Worm (Caenorhabditis elegans): ENCODE measurements around the gene mec-1.

Gene mec-1

DNA sequence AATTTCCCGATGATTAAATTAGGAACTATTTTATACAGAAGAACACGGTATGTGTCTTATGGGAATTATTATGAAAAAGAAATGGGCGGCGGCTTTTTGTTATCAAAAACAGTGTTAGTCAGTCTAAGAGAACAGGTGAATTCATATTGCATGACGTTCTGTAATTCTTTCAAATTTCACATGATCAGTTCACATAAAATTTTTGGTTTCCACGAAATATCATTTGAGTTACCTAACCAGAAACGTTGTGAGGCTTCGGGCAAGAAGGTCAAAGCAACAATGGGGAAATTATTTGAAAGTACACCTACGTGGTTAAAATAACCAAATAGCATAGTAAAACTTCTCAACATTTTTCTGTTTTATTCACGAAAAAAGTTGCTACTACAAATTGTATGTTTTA, 20.5 kb upstream of the mec-1 start, which contains the start of gene Y57E12B.10:
Gene Y57E12B.10 (minus strand): TSS at position 101 of the 400 bp plus-strand sequence.
- TF ChIP-seq ets-7 (tag; optimal IDR thresholded peaks at IDR 0.05): no peak
- no peak for TF ChIP-seq tra-4 (tag; optimal IDR thresholded peaks at IDR 0.05)
- TF ChIP-seq sea-1 (GFP tag; conservative IDR thresholded peaks at IDR 0.05): no peak
- no peak for TF ChIP-seq ama-1 (optimal IDR thresholded peaks at IDR 0.05)
- no peak for TF ChIP-seq ceh-13 (GFP tag; optimal IDR thresholded peaks at IDR 0.05)
- TF ChIP-seq tbx-37 (GFP tag; conservative IDR thresholded peaks at IDR 0.05): no peak
- TF ChIP-seq hmbx-1 (tag; optimal IDR thresholded peaks at IDR 0.05): no peak
- no peak for TF ChIP-seq flt-1 (GFP tag; IDR thresholded peaks at IDR 0.05)
- no peak for TF ChIP-seq pes-1 (GFP tag; IDR thresholded peaks at IDR 0.05)
- TF ChIP-seq tbx-11 (GFP tag; IDR thresholded peaks at IDR 0.05): no peak
- TF ChIP-seq hnd-1 (tag; optimal IDR thresholded peaks at IDR 0.05): no peak
- no peak for TF ChIP-seq scrt-1 (GFP tag; IDR thresholded peaks at IDR 0.05)
- TF ChIP-seq B0310.2 (tag; optimal IDR thresholded peaks at IDR 0.05): no peak

DNA sequence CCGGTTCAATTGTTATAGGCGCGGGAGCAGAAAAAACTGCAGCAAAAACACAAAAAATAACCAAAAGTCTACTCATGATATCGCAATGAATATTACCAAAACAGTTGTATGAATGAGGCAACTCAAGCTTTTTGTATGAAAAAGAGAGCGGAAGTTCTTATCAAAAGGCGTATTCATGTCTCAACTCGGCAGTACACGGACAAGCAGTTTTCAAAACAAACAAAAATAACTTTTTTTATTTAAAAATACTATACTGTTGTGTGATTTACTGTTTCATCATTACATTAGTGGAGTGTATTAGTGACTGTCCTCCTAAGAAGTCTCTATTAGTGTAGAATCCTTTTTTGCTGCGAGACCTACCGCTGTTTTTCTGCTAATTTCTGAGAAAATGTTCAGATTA, 8.9 kb upstream of the mec-1 start, which contains the start of gene Y57E12B.4:
Gene Y57E12B.4 (minus strand): TSS at position 101 of the 400 bp plus-strand sequence.
- no peak for TF ChIP-seq sea-1 (GFP tag; conservative IDR thresholded peaks at IDR 0.05)
- no peak for TF ChIP-seq tbx-11 (GFP tag; IDR thresholded peaks at IDR 0.05)
- TF ChIP-seq aly-1 (tag; optimal IDR thresholded peaks at IDR 0.05): no peak
- no peak for TF ChIP-seq ceh-13 (GFP tag; optimal IDR thresholded peaks at IDR 0.05)
- TF ChIP-seq tbx-37 (GFP tag; conservative IDR thresholded peaks at IDR 0.05): no peak
- TF ChIP-seq flt-1 (GFP tag; IDR thresholded peaks at IDR 0.05): no peak
- no peak for TF ChIP-seq hmg-4 (GFP tag; optimal IDR thresholded peaks at IDR 0.05)
- TF ChIP-seq tra-4 (tag; optimal IDR thresholded peaks at IDR 0.05): no peak
- no peak for TF ChIP-seq ama-1 (optimal IDR thresholded peaks at IDR 0.05)
- TF ChIP-seq scrt-1 (GFP tag; IDR thresholded peaks at IDR 0.05): no peak
- no peak for TF ChIP-seq F13C5.2 (tag; optimal IDR thresholded peaks at IDR 0.05)
- TF ChIP-seq pes-1 (GFP tag; IDR thresholded peaks at IDR 0.05): no peak
- no peak for TF ChIP-seq ets-7 (tag; optimal IDR thresholded peaks at IDR 0.05)
- TF ChIP-seq ceh-36 (tag; optimal IDR thresholded peaks at IDR 0.05): no peak
- no peak for TF ChIP-seq hmbx-1 (tag; optimal IDR thresholded peaks at IDR 0.05)

ce11 chrV:6948225-6948624, 8.1 kb upstream of the mec-1 start, which contains the start of gene Y57E12B.1:
TSS of gene Y57E12B.1 (plus strand) at chrV:6948525.
- no peak for TF ChIP-seq ceh-13 (GFP tag; optimal IDR thresholded peaks at IDR 0.05)
- no peak for TF ChIP-seq tra-4 (tag; optimal IDR thresholded peaks at IDR 0.05)
- no peak for TF ChIP-seq pes-1 (GFP tag; IDR thresholded peaks at IDR 0.05)
- no peak for TF ChIP-seq scrt-1 (GFP tag; IDR thresholded peaks at IDR 0.05)
- no peak for TF ChIP-seq tbx-11 (GFP tag; IDR thresholded peaks at IDR 0.05)
- TF ChIP-seq flt-1 (GFP tag; IDR thresholded peaks at IDR 0.05): no peak
- no peak for TF ChIP-seq tbx-37 (GFP tag; conservative IDR thresholded peaks at IDR 0.05)
- no peak for TF ChIP-seq ets-7 (tag; optimal IDR thresholded peaks at IDR 0.05)
- no peak for TF ChIP-seq hnd-1 (tag; optimal IDR thresholded peaks at IDR 0.05)
- no peak for TF ChIP-seq hmg-4 (GFP tag; optimal IDR thresholded peaks at IDR 0.05)
- TF ChIP-seq sea-1 (GFP tag; conservative IDR thresholded peaks at IDR 0.05): no peak
- no peak for TF ChIP-seq ama-1 (optimal IDR thresholded peaks at IDR 0.05)
- no peak for TF ChIP-seq hmbx-1 (tag; optimal IDR thresholded peaks at IDR 0.05)
- no peak for TF ChIP-seq ceh-36 (tag; optimal IDR thresholded peaks at IDR 0.05)
- no peak for TF ChIP-seq F13C5.2 (tag; optimal IDR thresholded peaks at IDR 0.05)
- TF ChIP-seq aly-1 (tag; optimal IDR thresholded peaks at IDR 0.05): no peak
- no peak for TF ChIP-seq B0310.2 (tag; optimal IDR thresholded peaks at IDR 0.05)

- TF ChIP-seq tra-4 (tag; optimal IDR thresholded peaks at IDR 0.05) (no peak), B0310.2 (tag; optimal IDR thresholded peaks at IDR 0.05) (no peak), F13C5.2 (tag; optimal IDR thresholded peaks at IDR 0.05) (no peak), ama-1 (optimal IDR thresholded peaks at IDR 0.05) (no peak), aly-1 (tag; optimal IDR thresholded peaks at IDR 0.05) (no peak), tbx-37 (GFP tag; conservative IDR thresholded peaks at IDR 0.05) (no peak), scrt-1 (GFP tag; IDR thresholded peaks at IDR 0.05) (no peak), sea-1 (GFP tag; conservative IDR thresholded peaks at IDR 0.05) (no peak)
Measured at ce11 chrV:6949770-6950169, 6.6 kb upstream of the mec-1 start, which contains the start of gene Y57E12B.11. TSS of gene Y57E12B.11 (minus strand) at chrV:6949870.

DNA sequence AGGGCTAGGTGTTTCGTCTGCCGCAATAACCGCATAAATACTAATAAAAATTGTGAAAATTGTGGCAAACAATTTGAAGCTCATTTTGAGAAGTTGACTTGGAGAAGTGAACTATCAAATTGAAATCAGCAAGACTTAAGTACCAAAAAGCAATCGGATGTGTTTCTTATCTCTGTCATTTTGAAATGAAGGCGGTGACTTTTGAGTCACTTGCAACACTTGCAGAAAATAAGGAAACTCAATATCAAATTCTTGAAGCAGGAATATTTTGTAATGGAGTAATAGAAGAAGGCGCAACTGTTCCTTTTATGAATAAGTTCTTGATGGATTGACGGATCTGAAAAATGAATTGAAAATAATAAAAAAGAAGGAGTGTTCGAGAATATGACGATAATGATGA, 5.0 kb upstream of the mec-1 start, which contains the start of gene T07H8.11:
Gene T07H8.11 (minus strand): TSS at position 101 of the 400 bp plus-strand sequence.
- no peak for TF ChIP-seq flt-1 (GFP tag; IDR thresholded peaks at IDR 0.05)
- no peak for TF ChIP-seq pes-1 (GFP tag; IDR thresholded peaks at IDR 0.05)
- no peak for TF ChIP-seq aly-1 (tag; optimal IDR thresholded peaks at IDR 0.05)
- no peak for TF ChIP-seq tbx-11 (GFP tag; IDR thresholded peaks at IDR 0.05)

- TF ChIP-seq hmg-4 (GFP tag; optimal IDR thresholded peaks at IDR 0.05) (no peak), ets-7 (tag; optimal IDR thresholded peaks at IDR 0.05) (no peak), hnd-1 (tag; optimal IDR thresholded peaks at IDR 0.05) (no peak), B0310.2 (tag; optimal IDR thresholded peaks at IDR 0.05) (no peak), sea-1 (GFP tag; conservative IDR thresholded peaks at IDR 0.05) (no peak), scrt-1 (GFP tag; IDR thresholded peaks at IDR 0.05) (no peak), pes-1 (GFP tag; IDR thresholded peaks at IDR 0.05) (no peak), tra-4 (tag; optimal IDR thresholded peaks at IDR 0.05) (no peak)
Measured at ce11 chrV:6953797-6954196, 2.5 kb upstream of the mec-1 start, which contains the start of gene srg-31. TSS of gene srg-31 (minus strand) at chrV:6953897.

DNA sequence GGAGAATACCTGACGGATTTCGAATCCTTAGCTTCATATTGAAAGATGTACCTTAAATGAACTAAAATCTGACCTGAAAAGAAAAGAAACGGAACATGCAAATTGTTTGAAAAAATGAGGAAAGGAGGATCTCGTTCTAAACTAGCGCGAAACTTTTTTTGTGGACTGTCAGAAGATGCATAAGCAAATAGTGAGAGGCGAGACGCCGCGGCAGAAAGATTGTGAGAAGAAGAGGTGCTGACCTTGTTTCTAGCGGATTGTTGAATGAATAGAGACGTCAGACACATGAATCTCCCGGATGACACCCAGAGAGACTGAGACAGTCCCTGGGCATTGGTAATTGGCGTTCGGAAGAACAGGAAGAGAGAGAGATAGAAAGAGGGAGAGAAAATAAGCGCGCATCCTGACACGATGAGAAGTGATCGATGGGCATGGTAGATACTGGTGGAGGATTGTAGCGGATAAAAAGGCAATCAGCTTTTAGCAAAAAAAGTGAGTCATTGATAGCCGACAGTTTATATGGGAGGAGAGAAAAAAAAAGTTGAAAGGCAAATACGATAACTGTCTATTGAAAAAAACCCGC, 13.7 kb downstream of the mec-1 start, which contains the start of gene ptr-15:
Gene ptr-15 (minus strand): TSS at position 51 of the 583 bp plus-strand sequence.
- no peak for TF ChIP-seq ceh-36 (tag; optimal IDR thresholded peaks at IDR 0.05)
- no peak for TF ChIP-seq F13C5.2 (tag; optimal IDR thresholded peaks at IDR 0.05)

DNA sequence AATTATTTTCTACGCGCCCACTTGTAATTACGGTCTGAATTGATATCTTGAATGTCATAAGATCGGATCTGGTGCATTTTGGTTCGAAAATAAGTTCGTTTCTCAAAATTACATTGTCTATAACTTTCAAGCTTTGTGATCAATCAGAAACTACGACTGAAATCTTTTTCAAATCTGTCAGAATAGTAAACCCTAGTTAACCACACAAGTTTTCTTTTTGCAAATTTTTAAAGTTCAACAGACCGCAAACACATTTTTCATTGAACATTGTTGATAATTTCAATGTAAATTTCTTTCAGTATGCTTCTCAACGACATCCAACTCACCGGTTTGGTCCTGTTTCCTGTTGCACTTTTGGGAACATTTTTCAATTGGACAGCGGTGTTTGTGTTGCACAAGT, 15.2 kb downstream of the mec-1 start, which contains the start of gene srx-59:
Gene srx-59 (plus strand): TSS at position 301 of the 400 bp plus-strand sequence.
- no peak for TF ChIP-seq ama-1 (optimal IDR thresholded peaks at IDR 0.05)

Data from whole organism, early embryonic.